Worm (Caenorhabditis elegans) whole organism, L2 larva: ENCODE results near the gene ZK688.5.

Source experiments
- ceh-82 ChIP-seq: fragments of 150-350 bp; optimal IDR thresholded peaks from 2 replicates; lab custom pipeline; 2014; ENCODE audit warnings: missing biosample characterization, missing genetic modification characterization
- sma-9 ChIP-seq, 2 experiments: fragments of 150-350 bp in 1 of 2; sonication (generic microtip) in 1 of 2; optimal IDR thresholded peaks; 2 replicates each; lab custom pipeline; 2014 to 2016; ENCODE audit warnings: missing genetic modification characterization in 2 of 2, mild to moderate bottlenecking in 1 of 2, missing biosample characterization in 1 of 2, missing compliant biosample characterization in 1 of 2, missing genetic modification reagents in 1 of 2, moderate library complexity in 1 of 2

The ZK688.5 gene

DNA sequence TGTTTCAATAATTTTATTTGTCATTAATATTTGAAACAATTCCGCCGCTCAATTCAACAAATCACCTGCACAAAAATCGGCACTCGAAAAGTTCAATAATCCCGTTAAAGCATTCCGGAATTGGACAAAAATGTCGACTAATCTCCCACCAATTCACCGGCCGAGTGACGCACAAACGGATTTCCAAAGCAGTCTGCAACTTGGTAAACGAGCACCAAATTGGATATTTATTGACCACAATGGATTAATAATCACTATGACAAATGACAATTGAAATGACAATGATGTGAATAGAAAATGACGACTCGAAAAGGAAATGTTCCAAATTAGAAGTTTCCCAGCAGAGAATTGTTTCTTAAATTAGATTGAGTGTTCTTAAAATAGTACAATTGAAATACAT, 55.7 kb downstream of the ZK688.5 start:
- peak; percentile 38 for TF ChIP-seq sma-9 (GFP tag; optimal IDR thresholded peaks at IDR 0.05; lab: Kevin White, UChicago)
- no peak for TF ChIP-seq sma-9 (tag; optimal IDR thresholded peaks at IDR 0.05; lab: Kevin White, UChicago)
- no peak for TF ChIP-seq ceh-82 (tag; lab: Kevin White, UChicago)
